Worm (Caenorhabditis elegans) whole organism, L3 larva: ENCODE measurements around the gene ZK673.6.

ENCODE experiments used
- ZK546.5 ChIP-seq: sonication (generic microtip); optimal IDR thresholded peaks from 2 replicates; lab custom pipeline; 2017; ENCODE audit warnings: missing biosample characterization, missing genetic modification characterization
- daf-12 ChIP-seq: fragments of 150-350 bp; optimal IDR thresholded peaks from 2 replicates; lab custom pipeline; 2014; ENCODE audit warnings: missing biosample characterization, missing genetic modification reagents, missing genetic modification characterization
- egl-27 ChIP-seq: sonication (generic microtip); optimal IDR thresholded peaks from 4 replicates; lab custom pipeline; 2017; ENCODE audit warnings: missing biosample characterization, missing genetic modification reagents, missing genetic modification characterization
- lin-15B ChIP-seq: fragments of 150-350 bp; optimal IDR thresholded peaks from 2 replicates; lab custom pipeline; 2014; ENCODE audit warnings: missing biosample characterization, missing genetic modification characterization
- nhr-11 ChIP-seq: fragments of 150-350 bp; optimal IDR thresholded peaks from 2 replicates; lab custom pipeline; 2014; ENCODE audit warnings: missing biosample characterization, missing genetic modification characterization
- nhr-76 ChIP-seq: fragments of 150-350 bp; sonication (generic microtip); optimal IDR thresholded peaks from 5 replicates; lab custom pipeline; 2014; ENCODE audit warnings: missing biosample characterization, missing genetic modification characterization
- pha-4 ChIP-seq: fragments of 150-350 bp; optimal IDR thresholded peaks from 2 replicates; lab custom pipeline; 2014; ENCODE audit warnings: missing biosample characterization, missing genetic modification reagents, missing genetic modification characterization
- unc-62 ChIP-seq: fragments of 150-350 bp; sonication (generic microtip); optimal IDR thresholded peaks from 4 replicates; lab custom pipeline; 2014; ENCODE audit warnings: missing biosample characterization, missing genetic modification reagents, missing genetic modification characterization
- ztf-11 ChIP-seq: fragments of 150-350 bp; optimal IDR thresholded peaks from 2 replicates; lab custom pipeline; 2014; ENCODE audit warnings: missing biosample characterization, missing genetic modification characterization

DNA sequence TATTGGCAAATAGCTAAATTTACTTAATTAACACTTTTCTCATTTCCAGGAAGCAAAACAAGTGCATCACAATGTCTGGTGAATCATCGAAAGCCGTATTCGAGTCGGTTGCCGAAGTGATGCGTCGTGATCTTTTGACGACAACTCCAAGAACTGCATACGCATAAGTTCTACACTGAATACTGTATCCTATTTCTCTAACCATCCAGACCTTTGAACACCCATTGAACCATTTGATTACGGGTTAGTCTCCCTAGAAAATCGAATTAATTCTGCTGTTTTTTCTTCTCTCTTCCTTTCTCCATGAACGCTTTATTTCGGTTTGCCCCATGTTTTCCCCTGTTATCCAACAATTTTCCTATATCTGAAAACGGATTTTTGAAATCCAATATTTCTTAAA, 14.4 kb downstream of the ZK673.6 start, which contains the start of gene lin-56:
- no peak for TF ChIP-seq nhr-11
- no peak for TF ChIP-seq ztf-11
- no peak for TF ChIP-seq daf-12
- TF ChIP-seq unc-62 (GFP tag; lab: Kevin White, UChicago) = no peak
- no peak for TF ChIP-seq ZK546.5 (tag; lab: Kevin White, UChicago)
- TF ChIP-seq egl-27 (tag; lab: Kevin White, UChicago) = no peak
- TF ChIP-seq nhr-76 (tag; lab: Kevin White, UChicago) = no peak
- TF ChIP-seq lin-15B = no peak
- TF ChIP-seq pha-4 (tag; lab: Kevin White, UChicago) = no peak
